Fruit fly (Drosophila melanogaster) whole organism, embryonic: ENCODE measurements around the gene wda.
A peak's percentile ranks its signal among the peaks of the same experiment; 100 is the strongest.

Experiments used
- CG10209 ChIP-seq: fragments of 200-800 bp; sonication (Bioruptor generic); optimal IDR thresholded peaks from 3 replicates; lab custom pipeline; 2017; ENCODE audit warnings: missing biosample characterization, mild to moderate bottlenecking, missing genetic modification characterization, missing genetic modification reagents
- CG10462 ChIP-seq: fragments of 200-800 bp; sonication (Bioruptor generic); optimal IDR thresholded peaks from 2 replicates; lab custom pipeline; 2016; ENCODE audit warnings: missing biosample characterization, missing genetic modification characterization
- CG10979 ChIP-seq: fragments of 200-800 bp; sonication (Bioruptor generic); optimal IDR thresholded peaks from 2 replicates; lab custom pipeline; 2018; ENCODE audit warnings: missing biosample characterization, mild to moderate bottlenecking, missing genetic modification characterization, moderate library complexity
- CG12236 ChIP-seq: fragments of 200-800 bp; sonication (Bioruptor generic); optimal IDR thresholded peaks from 2 replicates; lab custom pipeline; 2016; ENCODE audit warnings: missing biosample characterization, missing genetic modification characterization
- CG12299 ChIP-seq: fragments of 200-800 bp; sonication (Bioruptor generic); optimal IDR thresholded peaks from 2 replicates; lab custom pipeline; 2018; ENCODE audit warnings: missing biosample characterization, mild to moderate bottlenecking, missing genetic modification characterization
- CG12942 ChIP-seq: fragments of 200-800 bp; sonication (Bioruptor generic); optimal IDR thresholded peaks from 3 replicates; lab custom pipeline; 2016; ENCODE audit warnings: missing biosample characterization, missing genetic modification characterization
- CG18599 ChIP-seq: fragments of 200-800 bp; sonication (Bioruptor generic); optimal IDR thresholded peaks from 3 replicates; lab custom pipeline; 2017; ENCODE audit warnings: missing biosample characterization, missing genetic modification characterization, mild to moderate bottlenecking, moderate library complexity, missing genetic modification reagents
- CG2199 ChIP-seq: fragments of 200-800 bp; sonication (Bioruptor generic); IDR thresholded peaks from 3 replicates; pipeline ENCODE4 v1.3.6; 2022; ENCODE audit warnings: missing biosample characterization, missing genetic modification characterization
- CG2202 ChIP-seq: fragments of 200-800 bp; sonication (Bioruptor generic); optimal IDR thresholded peaks from 2 replicates; lab custom pipeline; 2018; ENCODE audit warnings: missing biosample characterization, mild to moderate bottlenecking, missing genetic modification characterization
- CG2678 ChIP-seq: fragments of 200-800 bp; sonication (Bioruptor generic); optimal IDR thresholded peaks from 3 replicates; lab custom pipeline; 2019; ENCODE audit warnings: missing biosample characterization, mild to moderate bottlenecking, missing genetic modification characterization, moderate library complexity
- CG2875 ChIP-seq: fragments of 200-800 bp; sonication (Bioruptor generic); optimal IDR thresholded peaks from 2 replicates; lab custom pipeline; 2017; ENCODE audit warnings: missing biosample characterization, mild to moderate bottlenecking, missing genetic modification characterization, missing genetic modification reagents
- CG30403 ChIP-seq: fragments of 200-800 bp; sonication (Bioruptor generic); optimal IDR thresholded peaks from 3 replicates; lab custom pipeline; 2016; ENCODE audit warnings: missing biosample characterization, missing genetic modification characterization
- CG32772 ChIP-seq: fragments of 200-800 bp; sonication (Bioruptor generic); IDR thresholded peaks from 2 replicates; pipeline ENCODE4 v1.3.6; 2022; ENCODE audit warnings: missing biosample characterization, missing genetic modification characterization
- CG3407 ChIP-seq: fragments of 200-800 bp; sonication (Bioruptor generic); optimal IDR thresholded peaks from 2 replicates; lab custom pipeline; 2018; ENCODE audit warnings: missing biosample characterization, mild to moderate bottlenecking, missing genetic modification characterization
- CG4730 ChIP-seq: fragments of 200-800 bp; sonication (Bioruptor generic); IDR thresholded peaks from 2 replicates; pipeline ENCODE4 v1.3.6; 2022; ENCODE audit warnings: missing biosample characterization, missing genetic modification characterization
- CG5245 ChIP-seq: fragments of 200-800 bp; sonication (Bioruptor generic); optimal IDR thresholded peaks from 3 replicates; lab custom pipeline; 2016; ENCODE audit warnings: missing biosample characterization, missing genetic modification characterization
- CG6254 ChIP-seq: fragments of 200-800 bp; sonication (Bioruptor generic); optimal IDR thresholded peaks from 3 replicates; lab custom pipeline; 2017; ENCODE audit warnings: mild to moderate bottlenecking, missing biosample characterization, missing genetic modification reagents, missing genetic modification characterization
- CG6689 ChIP-seq: fragments of 200-800 bp; sonication (Bioruptor generic); IDR thresholded peaks from 2 replicates; pipeline ENCODE4 v1.3.6; 2022; ENCODE audit warnings: missing biosample characterization, missing genetic modification characterization
- CG9727 ChIP-seq: fragments of 200-800 bp; sonication (Bioruptor generic); optimal IDR thresholded peaks from 3 replicates; lab custom pipeline; 2017; ENCODE audit warnings: missing biosample characterization, mild to moderate bottlenecking, missing genetic modification characterization
- Dp ChIP-seq: fragments of 200-800 bp; sonication (Bioruptor generic); optimal IDR thresholded peaks from 2 replicates; lab custom pipeline; 2018; ENCODE audit warnings: missing biosample characterization, mild to moderate bottlenecking, missing genetic modification characterization, moderate library complexity
- GATAe ChIP-seq: fragments of 200-800 bp; sonication (Bioruptor generic); conservative IDR thresholded peaks from 2 replicates; pipeline ENCODE4 v1.3.6; 2022; ENCODE audit warnings: missing biosample characterization, missing genetic modification characterization
- HHEX ChIP-seq: fragments of 200-800 bp; sonication (Bioruptor generic); optimal IDR thresholded peaks from 3 replicates; lab custom pipeline; 2017; ENCODE audit warnings: missing biosample characterization, mild to moderate bottlenecking, missing genetic modification characterization, missing genetic modification reagents
- HLH4C ChIP-seq: fragments of 200-800 bp; sonication (Bioruptor generic); IDR thresholded peaks from 3 replicates; pipeline ENCODE4 v1.3.6; 2022; ENCODE audit warnings: missing biosample characterization, missing genetic modification characterization; ENCODE audit not compliant: partially characterized antibody
- HLH54F ChIP-seq: fragments of 200-800 bp; sonication (Bioruptor generic); optimal IDR thresholded peaks from 3 replicates; lab custom pipeline; 2016; ENCODE audit warnings: missing biosample characterization, missing genetic modification characterization
- NC2β ChIP-seq: fragments of 200-800 bp; sonication (Bioruptor generic); optimal IDR thresholded peaks from 2 replicates; lab custom pipeline; 2016; ENCODE audit warnings: missing biosample characterization, missing genetic modification characterization
- PHDP ChIP-seq: fragments of 200-800 bp; sonication (Bioruptor generic); optimal IDR thresholded peaks from 3 replicates; lab custom pipeline; 2018; ENCODE audit warnings: missing biosample characterization, mild to moderate bottlenecking, missing genetic modification characterization, moderate library complexity
- Side ChIP-seq: fragments of 200-800 bp; sonication (Bioruptor generic); optimal IDR thresholded peaks from 2 replicates; lab custom pipeline; 2016; ENCODE audit warnings: missing biosample characterization, missing genetic modification characterization
- ab ChIP-seq: fragments of 200-800 bp; sonication (Bioruptor generic); optimal IDR thresholded peaks from 2 replicates; lab custom pipeline; 2016; ENCODE audit warnings: missing biosample characterization, missing genetic modification characterization
- ac ChIP-seq: fragments of 200-800 bp; sonication (Bioruptor generic); optimal IDR thresholded peaks from 3 replicates; lab custom pipeline; 2017; ENCODE audit warnings: missing biosample characterization, mild to moderate bottlenecking, missing genetic modification characterization
- ase ChIP-seq: fragments of 200-800 bp; sonication (Bioruptor generic); IDR thresholded peaks from 3 replicates; pipeline ENCODE4 v1.3.6; 2022; ENCODE audit warnings: missing biosample characterization, missing genetic modification characterization
- cad ChIP-seq: fragments of >200 bp; optimal IDR thresholded peaks from 2 replicates; lab custom pipeline; 2017; ENCODE audit warnings: missing biosample characterization, missing genetic modification characterization
- cato ChIP-seq: fragments of 200-800 bp; sonication (Bioruptor generic); optimal IDR thresholded peaks from 2 replicates; lab custom pipeline; 2016; ENCODE audit warnings: missing biosample characterization, missing genetic modification characterization, borderline replicate concordance
- cg ChIP-seq: fragments of 200-800 bp; sonication (Bioruptor generic); optimal IDR thresholded peaks from 3 replicates; lab custom pipeline; 2019; ENCODE audit warnings: missing biosample characterization, mild to moderate bottlenecking, missing genetic modification characterization, moderate library complexity
- danr ChIP-seq: fragments of 200-800 bp; sonication (Bioruptor generic); IDR thresholded peaks from 2 replicates; pipeline ENCODE4 v1.3.6; 2022; ENCODE audit warnings: missing biosample characterization, missing genetic modification characterization
- gcm ChIP-seq: fragments of 200-800 bp; sonication (Bioruptor generic); optimal IDR thresholded peaks from 2 replicates; lab custom pipeline; 2019; ENCODE audit warnings: missing biosample characterization, mild to moderate bottlenecking, missing genetic modification characterization, moderate library complexity
- gcm2 ChIP-seq: fragments of 200-800 bp; sonication (Bioruptor generic); optimal IDR thresholded peaks from 2 replicates; lab custom pipeline; 2016; ENCODE audit warnings: missing biosample characterization, missing genetic modification characterization
- jing ChIP-seq: fragments of 200-800 bp; sonication (Bioruptor generic); optimal IDR thresholded peaks from 2 replicates; lab custom pipeline; 2018; ENCODE audit warnings: missing biosample characterization, mild to moderate bottlenecking, missing genetic modification characterization
- kay ChIP-seq: fragments of 200-800 bp; sonication (Bioruptor generic); optimal IDR thresholded peaks from 2 replicates; lab custom pipeline; 2016; ENCODE audit warnings: missing biosample characterization, missing genetic modification characterization
- klu ChIP-seq: fragments of 200-800 bp; sonication (Bioruptor generic); IDR thresholded peaks from 2 replicates; pipeline ENCODE4 v1.3.6; 2022; ENCODE audit warnings: missing biosample characterization, missing genetic modification characterization
- lola ChIP-seq, 3 experiments: fragments of >200 bp in 2 of 3; fragments of 200-800 bp in 1 of 3; sonication (Bioruptor generic) in 1 of 3; optimal IDR thresholded peaks; 2 replicates each; lab custom pipeline; 2017 to 2019; ENCODE audit warnings: missing biosample characterization in 3 of 3, missing genetic modification characterization in 3 of 3, mild to moderate bottlenecking in 1 of 3, moderate library complexity in 1 of 3
- odd ChIP-seq: fragments of 200-800 bp; sonication (Bioruptor generic); optimal IDR thresholded peaks from 2 replicates; lab custom pipeline; 2017; ENCODE audit warnings: missing biosample characterization, mild to moderate bottlenecking, missing genetic modification characterization
- onecut ChIP-seq: fragments of 200-800 bp; sonication (Bioruptor generic); IDR thresholded peaks from 2 replicates; pipeline ENCODE4 v1.3.6; 2022; ENCODE audit warnings: missing biosample characterization, missing genetic modification characterization
- pum ChIP-seq: fragments of 200-800 bp; sonication (Bioruptor generic); optimal IDR thresholded peaks from 2 replicates; lab custom pipeline; 2016; ENCODE audit warnings: missing biosample characterization, missing genetic modification characterization
- sc ChIP-seq, 3 experiments: fragments of >200 bp in 2 of 3; fragments of 200-800 bp in 1 of 3; sonication (Bioruptor generic) in 1 of 3; optimal IDR thresholded peaks; 2 replicates in 2 of 3; 3 replicates in 1 of 3; lab custom pipeline; 2017; ENCODE audit warnings: mild to moderate bottlenecking in 1 of 3, missing biosample characterization in 1 of 3, missing genetic modification characterization in 1 of 3, missing genetic modification reagents in 1 of 3
- sim ChIP-seq: fragments of 200-800 bp; sonication (Bioruptor generic); IDR thresholded peaks from 2 replicates; pipeline ENCODE4 v1.3.6; 2022; ENCODE audit warnings: missing biosample characterization, missing genetic modification characterization
- wdn ChIP-seq: fragments of 200-800 bp; sonication (Bioruptor generic); IDR thresholded peaks from 2 replicates; pipeline ENCODE4 v1.3.6; 2022; ENCODE audit warnings: missing biosample characterization, missing genetic modification characterization
- zen ChIP-seq: fragments of 200-800 bp; sonication (Bioruptor generic); optimal IDR thresholded peaks from 3 replicates; lab custom pipeline; 2018; ENCODE audit warnings: missing biosample characterization, mild to moderate bottlenecking, missing genetic modification characterization, moderate library complexity
- zf30C ChIP-seq: fragments of 200-800 bp; sonication (Bioruptor generic); optimal IDR thresholded peaks from 3 replicates; lab custom pipeline; 2018; ENCODE audit warnings: missing biosample characterization, mild to moderate bottlenecking, missing genetic modification characterization

Gene wda

dm6 chr3R:23300091-23300918, 42.4 kb upstream of the wda start (continued):
- TF ChIP-seq CG2875 (GFP tag; lab: Kevin White, UChicago) (peak; percentile 32), HLH4C (GFP tag; lab: Robert Waterston, UW) (no peak), jing (GFP tag; lab: Kevin White, UChicago) (no peak), onecut (GFP tag; lab: Robert Waterston, UW) (no peak), CG10209 (GFP tag; lab: Kevin White, UChicago) (peak; percentile 51), zen (tag; lab: Kevin White, UChicago) (peak; percentile 73), PHDP (tag; lab: Kevin White, UChicago) (peak; percentile 3), ab (GFP tag; lab: Kevin White, UChicago) (no peak), odd (GFP tag; lab: Kevin White, UChicago) (peak; percentile 6), gcm (GFP tag; lab: Kevin White, UChicago) (peak; percentile 49), kay (GFP tag; lab: Kevin White, UChicago) (no peak), danr (GFP tag; lab: Robert Waterston, UW) (no peak), NC2β (peak; percentile 58), cg (GFP tag; lab: Kevin White, UChicago) (peak; percentile 56), CG10462 (peak; percentile 38), GATAe (GFP tag; lab: Robert Waterston, UW) (no peak), CG2199 (0 out of 3 replicates have a peak, but pooled peaks have one; percentile 13), CG12236 (GFP tag; lab: Kevin White, UChicago) (peak; percentile 22), zf30C (GFP tag; lab: Kevin White, UChicago) (peak; percentile 97), CG9727 (peak; percentile 54), CG5245 (no peak), CG2678 (tag; lab: Kevin White, UChicago) (peak; percentile 17), pum (GFP tag; lab: Kevin White, UChicago) (peak; percentile 5), HHEX (no peak), CG12299 (tag; lab: Kevin White, UChicago) (no peak), CG3407 (no peak), CG4730 (GFP tag; lab: Robert Waterston, UW) (no peak), CG12942 (GFP tag; lab: Kevin White, UChicago) (peak; percentile 6), CG6689 (GFP tag; lab: Robert Waterston, UW) (0 out of 2 replicates have a peak, but pooled peaks have one; percentile 18), Dp (GFP tag; lab: Kevin White, UChicago) (no peak), CG18599 (GFP tag; lab: Kevin White, UChicago) (no peak), ac (peak; percentile 65), ase (GFP tag; lab: Robert Waterston, UW) (no peak), gcm2 (GFP tag; lab: Kevin White, UChicago) (no peak), CG30403 (GFP tag; lab: Kevin White, UChicago) (peak; percentile 48), CG10979 (tag; lab: Kevin White, UChicago) (peak; percentile 74), klu (GFP tag; lab: Robert Waterston, UW) (no peak), sc (optimal IDR thresholded peaks at IDR 0.05; lab: Kevin White, UChicago) (no peak), sc (GFP tag; optimal IDR thresholded peaks at IDR 0.05; lab: Kevin White, UChicago) (peak; percentile 34), Side (no peak), sim (GFP tag; lab: Robert Waterston, UW) (no peak), wdn (no peak), cad (GFP tag; lab: Kevin White, UChicago) (peak; percentile 30), HLH54F (GFP tag; lab: Kevin White, UChicago) (no peak), CG2202 (tag; lab: Kevin White, UChicago) (peak; percentile 63), lola (GFP tag; optimal IDR thresholded peaks at IDR 0.05; lab: Kevin White, UChicago) (peak in 1 of 3 experiments; percentile 82), cato (GFP tag; lab: Kevin White, UChicago) (no peak), CG6254 (GFP tag; lab: Kevin White, UChicago) (peak; percentile 2), CG32772 (GFP tag; lab: Robert Waterston, UW) (no peak)
